Worm (Caenorhabditis elegans) whole organism, L1 larva: ENCODE measurements around the gene catp-6.

Experiments used
- C04F5.9 ChIP-seq: sonication (generic microtip); optimal IDR thresholded peaks from 2 replicates; lab custom pipeline; 2016; ENCODE audit warnings: missing genetic modification characterization, missing compliant biosample characterization
- F16B12.6 ChIP-seq: fragments of 150-350 bp; optimal IDR thresholded peaks from 2 replicates; lab custom pipeline; 2014; ENCODE audit warnings: missing biosample characterization, missing genetic modification characterization
- blmp-1 ChIP-seq: fragments of 150-350 bp; optimal IDR thresholded peaks from 2 replicates; lab custom pipeline; 2014; ENCODE audit warnings: missing biosample characterization, missing genetic modification characterization
- ceh-63 ChIP-seq: fragments of 200-800 bp; sonication (Bioruptor generic); optimal IDR thresholded peaks from 2 replicates; lab custom pipeline; 2018; ENCODE audit warnings: mild to moderate bottlenecking, missing genetic modification characterization, missing compliant biosample characterization
- ceh-8 ChIP-seq: fragments of 200-800 bp; sonication (Bioruptor generic); optimal IDR thresholded peaks from 2 replicates; lab custom pipeline; 2018; ENCODE audit warnings: mild to moderate bottlenecking, missing genetic modification characterization, moderate library complexity, missing compliant biosample characterization
- ceh-88 ChIP-seq: fragments of 200-800 bp; sonication (Bioruptor generic); IDR thresholded peaks from 2 replicates; pipeline ENCODE4 v1.3.6; 2022; ENCODE audit warnings: missing genetic modification characterization, missing compliant biosample characterization
- ceh-90 ChIP-seq: sonication (generic microtip); optimal IDR thresholded peaks from 2 replicates; lab custom pipeline; 2016; ENCODE audit warnings: missing genetic modification characterization, missing compliant biosample characterization
- dsc-1 ChIP-seq: sonication (generic microtip); optimal IDR thresholded peaks from 2 replicates; lab custom pipeline; 2016; ENCODE audit warnings: mild to moderate bottlenecking, missing genetic modification characterization, missing compliant biosample characterization
- efl-1 ChIP-seq, 4 experiments: fragments of 150-350 bp; optimal IDR thresholded peaks in 3 of 4; peaks in 1 of 4; 1 replicate in 1 of 4; 2 replicates in 3 of 4; lab custom pipeline; 2014; ENCODE audit warnings: missing biosample characterization in 2 of 4, missing genetic modification characterization in 2 of 4, missing genetic modification reagents in 2 of 4
- elt-3 ChIP-seq, 6 experiments: fragments of 150-350 bp in 1 of 6; sonication (generic microtip); optimal IDR thresholded peaks; 2 replicates each; lab custom pipeline; 2017 to 2018; ENCODE audit warnings: missing biosample characterization in 6 of 6, missing genetic modification characterization in 6 of 6, inconsistent platforms in 1 of 6
- ets-5 ChIP-seq: fragments of 200-800 bp; sonication (Bioruptor generic); IDR thresholded peaks from 2 replicates; pipeline ENCODE4 v1.3.6; 2022; ENCODE audit warnings: missing genetic modification characterization, missing compliant biosample characterization
- fkh-10 ChIP-seq: sonication (generic microtip); optimal IDR thresholded peaks from 2 replicates; lab custom pipeline; 2017; ENCODE audit warnings: missing biosample characterization, missing genetic modification reagents, missing genetic modification characterization
- fos-1 ChIP-seq: fragments of 150-350 bp; optimal IDR thresholded peaks from 2 replicates; lab custom pipeline; 2014; ENCODE audit warnings: missing biosample characterization, missing genetic modification characterization
- hlh-4 ChIP-seq: sonication (generic microtip); optimal IDR thresholded peaks from 2 replicates; lab custom pipeline; 2016; ENCODE audit warnings: mild to moderate bottlenecking, missing genetic modification characterization, missing compliant biosample characterization
- isw-1 ChIP-seq: fragments of 200-800 bp; sonication (Bioruptor generic); IDR thresholded peaks from 2 replicates; pipeline ENCODE4 v1.3.6; 2022; ENCODE audit warnings: missing genetic modification characterization, missing compliant biosample characterization
- jun-1 ChIP-seq: fragments of 150-350 bp; optimal IDR thresholded peaks from 2 replicates; lab custom pipeline; 2014; ENCODE audit warnings: missing biosample characterization, missing genetic modification reagents, missing genetic modification characterization
- lin-13 ChIP-seq: fragments of 150-350 bp; optimal IDR thresholded peaks from 2 replicates; lab custom pipeline; 2014; ENCODE audit warnings: missing biosample characterization, missing genetic modification reagents, missing genetic modification characterization
- lin-14 ChIP-seq: fragments of 200-800 bp; sonication (Bioruptor generic); optimal IDR thresholded peaks from 2 replicates; lab custom pipeline; 2018; ENCODE audit warnings: mild to moderate bottlenecking, missing genetic modification characterization, moderate library complexity, missing compliant biosample characterization
- lin-15B ChIP-seq: fragments of 150-350 bp; sonication (generic microtip); optimal IDR thresholded peaks from 3 replicates; lab custom pipeline; 2014; ENCODE audit warnings: missing biosample characterization, missing genetic modification characterization
- lin-35 ChIP-seq, 2 experiments: fragments of 150-350 bp; optimal IDR thresholded peaks; 2 replicates each; lab custom pipeline; 2014; ENCODE audit warnings: missing biosample characterization in 2 of 2, missing genetic modification characterization in 2 of 2, missing genetic modification reagents in 2 of 2
- lin-39 ChIP-seq: fragments of 150-350 bp; optimal IDR thresholded peaks from 2 replicates; lab custom pipeline; 2014; ENCODE audit warnings: missing biosample characterization, missing genetic modification reagents, missing genetic modification characterization
- lir-3 ChIP-seq: sonication (generic microtip); optimal IDR thresholded peaks from 2 replicates; lab custom pipeline; 2016; ENCODE audit warnings: mild to moderate bottlenecking, missing genetic modification characterization, moderate library complexity, missing compliant biosample characterization; ENCODE audit not compliant: poor library complexity
- lsy-2 ChIP-seq, 2 experiments: fragments of 150-350 bp; optimal IDR thresholded peaks; 2 replicates each; lab custom pipeline; 2014; ENCODE audit warnings: missing biosample characterization in 2 of 2, missing genetic modification characterization in 2 of 2
- nhr-11 ChIP-seq: fragments of 150-350 bp; optimal IDR thresholded peaks from 2 replicates; lab custom pipeline; 2014; ENCODE audit warnings: missing biosample characterization, missing genetic modification characterization
- nhr-12 ChIP-seq: sonication (generic microtip); optimal IDR thresholded peaks from 2 replicates; lab custom pipeline; 2017; ENCODE audit warnings: missing biosample characterization, missing genetic modification characterization
- nhr-19 ChIP-seq: fragments of 200-800 bp; sonication (Bioruptor generic); conservative IDR thresholded peaks from 2 replicates; pipeline ENCODE4 v1.3.6; 2022; ENCODE audit warnings: missing genetic modification characterization, missing compliant biosample characterization
- nhr-20 ChIP-seq: sonication (generic microtip); optimal IDR thresholded peaks from 2 replicates; lab custom pipeline; 2016; ENCODE audit warnings: mild to moderate bottlenecking, missing genetic modification characterization, missing compliant biosample characterization
- nhr-90 ChIP-seq: sonication (generic microtip); optimal IDR thresholded peaks from 2 replicates; lab custom pipeline; 2016; ENCODE audit warnings: mild to moderate bottlenecking, missing genetic modification characterization, missing compliant biosample characterization; ENCODE audit not compliant: poor library complexity
- pax-3 ChIP-seq: fragments of 200-800 bp; sonication (Bioruptor generic); optimal IDR thresholded peaks from 2 replicates; lab custom pipeline; 2018; ENCODE audit warnings: mild to moderate bottlenecking, missing genetic modification characterization, moderate library complexity, missing compliant biosample characterization
- snpc-4 ChIP-seq: fragments of 150-350 bp; optimal IDR thresholded peaks from 2 replicates; lab custom pipeline; 2014; ENCODE audit warnings: missing biosample characterization, missing genetic modification characterization
- sup-37 ChIP-seq: fragments of 200-800 bp; sonication (Bioruptor generic); optimal IDR thresholded peaks from 2 replicates; lab custom pipeline; 2018; ENCODE audit warnings: mild to moderate bottlenecking, missing genetic modification characterization, missing compliant biosample characterization
- unc-130 ChIP-seq: fragments of 150-350 bp; optimal IDR thresholded peaks from 2 replicates; lab custom pipeline; 2017; ENCODE audit warnings: missing biosample characterization, missing genetic modification characterization, inconsistent platforms
- unc-30 ChIP-seq: sonication (generic microtip); optimal IDR thresholded peaks from 2 replicates; lab custom pipeline; 2017; ENCODE audit warnings: missing biosample characterization, missing genetic modification characterization
- unc-62 ChIP-seq: fragments of 150-350 bp; optimal IDR thresholded peaks from 2 replicates; lab custom pipeline; 2014; ENCODE audit warnings: missing biosample characterization, missing genetic modification reagents, missing genetic modification characterization
- ztf-4 ChIP-seq: fragments of 150-350 bp; optimal IDR thresholded peaks from 2 replicates; lab custom pipeline; 2014; ENCODE audit warnings: missing biosample characterization, missing genetic modification characterization

The catp-6 gene

DNA sequence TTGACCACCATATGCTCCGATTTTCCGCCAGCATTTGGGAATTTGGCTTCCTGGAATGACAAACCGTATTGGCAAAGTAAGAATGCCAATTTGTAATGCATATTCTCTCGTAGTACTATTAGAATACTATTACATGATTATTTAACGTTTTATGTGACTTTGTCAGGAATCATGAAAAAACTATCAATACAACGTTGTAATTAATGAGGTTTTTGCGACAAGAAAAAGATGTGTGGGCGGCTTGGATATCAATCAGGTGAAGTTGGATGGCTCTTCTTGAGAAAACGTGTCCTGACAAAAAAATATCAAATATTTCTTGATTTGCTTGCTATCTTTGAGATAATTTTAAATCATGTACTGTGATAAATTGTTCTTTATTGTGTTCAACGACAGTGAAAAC is 23.7 kb upstream of the catp-6 start, which contains the start of gene K07F5.7:
K07F5.7 (minus strand) TSS at position 101 of the 400 bp plus-strand sequence.
- no peak for TF ChIP-seq sup-37 (GFP tag; lab: Kevin White, UChicago)
- TF ChIP-seq jun-1 (tag; lab: Kevin White, UChicago), result no peak
- TF ChIP-seq ztf-4, result no peak
- no peak for TF ChIP-seq nhr-90
- TF ChIP-seq isw-1 (GFP tag; lab: Robert Waterston, UW), result no peak
- no peak for TF ChIP-seq lin-35 (GFP tag; optimal IDR thresholded peaks at IDR 0.05; lab: Kevin White, UChicago)
- TF ChIP-seq blmp-1 (tag; lab: Kevin White, UChicago), result no peak
- no peak for TF ChIP-seq lsy-2 (tag; optimal IDR thresholded peaks at IDR 0.05; lab: Kevin White, UChicago)
- no peak for TF ChIP-seq ceh-88 (GFP tag; lab: Robert Waterston, UW)
- no peak for TF ChIP-seq lin-13 (GFP tag; lab: Kevin White, UChicago)
- TF ChIP-seq nhr-12, result no peak
- TF ChIP-seq ceh-63 (GFP tag; lab: Kevin White, UChicago), result no peak
- TF ChIP-seq ceh-90, result no peak
- TF ChIP-seq ceh-8, result no peak
- TF ChIP-seq, all 84 proteins: peak for 0

DNA sequence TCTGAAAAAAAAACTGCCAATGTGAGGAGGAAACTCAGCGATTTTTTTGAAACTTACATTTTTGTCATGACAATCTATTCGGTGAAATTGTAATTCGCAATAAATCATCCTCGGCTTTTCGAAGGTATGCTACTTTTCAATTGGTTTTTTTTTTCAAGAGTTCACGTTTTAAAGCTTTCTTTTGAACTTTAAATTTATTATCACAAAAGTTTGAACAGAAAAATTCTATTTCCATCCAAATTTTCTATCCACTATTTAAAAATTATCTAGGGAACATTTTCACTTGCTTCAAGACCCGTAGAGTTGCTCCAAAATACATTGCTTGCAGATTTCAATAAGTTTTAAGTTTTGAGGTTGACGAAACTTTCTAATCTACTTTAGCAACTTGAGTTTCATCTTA is 22.2 kb upstream of the catp-6 start, which contains the start of gene K07F5.6:
K07F5.6 (minus strand) TSS at position 101 of the 400 bp plus-strand sequence.
- TF ChIP-seq efl-1 (optimal IDR thresholded peaks at IDR 0.05; lab: Kevin White, UChicago) (no peak), efl-1 (GFP tag; optimal IDR thresholded peaks at IDR 0.05 in 1 of 2; lab: Kevin White, UChicago) (peak in 1 of 2 experiments; percentile 64), lin-35 (GFP tag; optimal IDR thresholded peaks at IDR 0.05; lab: Kevin White, UChicago) (no peak)

DNA sequence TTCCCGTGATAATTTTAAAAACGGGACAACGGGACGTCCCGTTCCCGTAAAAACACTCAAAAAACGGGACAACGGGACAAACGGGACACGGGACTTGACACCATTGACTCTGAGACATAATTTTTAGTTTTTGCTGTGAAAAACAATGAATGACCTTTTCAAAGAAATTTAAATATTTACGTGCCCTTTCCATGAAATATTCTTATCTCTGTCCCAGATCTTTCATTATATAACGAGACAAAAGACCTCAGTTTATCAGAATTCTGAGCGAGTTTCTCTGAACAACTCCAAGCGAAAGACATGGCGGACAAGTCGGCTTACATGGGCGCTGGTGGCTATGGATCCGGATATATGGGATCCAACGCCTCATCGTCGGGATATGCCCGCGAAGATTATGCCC is 19.4 kb upstream of the catp-6 start, which contains the start of gene nspd-2:
nspd-2 (plus strand) TSS at position 301 of the 400 bp plus-strand sequence.
- TF ChIP-seq unc-130 (no peak), lin-14 (GFP tag; lab: Kevin White, UChicago) (no peak), F16B12.6 (tag; lab: Kevin White, UChicago) (no peak), nhr-20 (tag; lab: Kevin White, UChicago) (no peak), snpc-4 (tag; lab: Kevin White, UChicago) (no peak), elt-3 (tag; optimal IDR thresholded peaks at IDR 0.05; lab: Kevin White, UChicago) (no peak), ceh-90 (no peak), unc-62 (GFP tag; lab: Kevin White, UChicago) (no peak), unc-30 (no peak), fos-1 (tag; lab: Kevin White, UChicago) (no peak), lin-15B (tag; lab: Kevin White, UChicago) (no peak)
- TF ChIP-seq, all 84 proteins: peak for 0

DNA sequence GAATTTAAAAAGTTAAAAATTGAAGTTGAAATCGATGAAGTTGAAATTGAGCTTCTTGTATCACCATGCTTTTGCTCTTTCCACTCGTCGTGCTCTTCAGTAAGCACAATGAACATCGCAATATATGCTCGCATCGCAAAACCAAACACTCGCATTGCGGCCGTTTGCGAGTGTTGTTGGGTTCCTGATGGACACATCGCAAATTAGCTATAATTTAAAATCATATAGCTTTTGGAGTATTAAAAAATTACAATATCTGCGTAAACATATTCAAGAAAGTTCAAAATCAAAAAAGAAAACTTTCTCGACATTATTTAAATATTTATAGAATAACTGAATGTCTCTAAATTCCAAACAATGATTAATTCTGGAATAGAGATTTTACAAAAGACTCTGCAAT is 17.7 kb upstream of the catp-6 start, which contains the start of gene K07F5.17:
K07F5.17 (plus strand) TSS at position 301 of the 400 bp plus-strand sequence.
- no peak for TF ChIP-seq pax-3
- no peak for TF ChIP-seq nhr-19 (GFP tag; lab: Robert Waterston, UW)
- TF ChIP-seq dsc-1 (tag; lab: Kevin White, UChicago), result no peak
- TF ChIP-seq hlh-4 (tag; lab: Kevin White, UChicago), result no peak
- no peak for TF ChIP-seq ets-5 (GFP tag; lab: Robert Waterston, UW)
- no peak for TF ChIP-seq lir-3
- no peak for TF ChIP-seq isw-1 (GFP tag; lab: Robert Waterston, UW)
- TF ChIP-seq jun-1 (tag; lab: Kevin White, UChicago), result no peak
- TF ChIP-seq nhr-11 (tag; lab: Kevin White, UChicago), result no peak
- TF ChIP-seq C04F5.9 (tag; lab: Kevin White, UChicago), result no peak
- TF ChIP-seq lin-39 (tag; lab: Kevin White, UChicago), result no peak
- no peak for TF ChIP-seq fkh-10 (GFP tag; lab: Kevin White, UChicago)
- no peak for TF ChIP-seq ceh-8
